Fruit fly (Drosophila melanogaster): ENCODE measurements around the gene CG12499.
A peak's percentile ranks its signal among the peaks of the same experiment; 100 is the strongest.

Gene CG12499

dm6 chr3R:22465984-22466530 is 19.7 kb upstream of the CG12499 start, which contains the start of gene Pebp1:
TSS of gene Pebp1 (plus strand) at chr3R:22466034.
- TF ChIP-seq Dip2 (GFP tag; IDR thresholded peaks at IDR 0.05) (no peak), dm (GFP tag; optimal IDR thresholded peaks at IDR 0.05) (no peak), Adf1 (GFP tag; IDR thresholded peaks at IDR 0.05) (no peak), CG11695 (GFP tag; IDR thresholded peaks at IDR 0.05) (no peak), ci (GFP tag; IDR thresholded peaks at IDR 0.05) (0 out of 3 replicates have a peak, but pooled peaks have one; percentile 19), CG14050 (GFP tag; IDR thresholded peaks at IDR 0.05) (no peak), CG2678 (tag; optimal IDR thresholded peaks at IDR 0.05) (no peak), CG18619 (GFP tag; optimal IDR thresholded peaks at IDR 0.05) (no peak), Med (GFP tag) (peak; percentile 74), sim (GFP tag; IDR thresholded peaks at IDR 0.05) (no peak), gcm2 (GFP tag; optimal IDR thresholded peaks at IDR 0.05) (no peak), CrebB (tag; optimal IDR thresholded peaks at IDR 0.05) (no peak), lilli (GFP tag; optimal IDR thresholded peaks at IDR 0.05) (peak; percentile 10), Dek (tag; optimal IDR thresholded peaks at IDR 0.05) (no peak), caup (GFP tag; optimal IDR thresholded peaks at IDR 0.05; ENCODE audit: severe bottlenecking) (no peak), CG3838 (GFP tag; optimal IDR thresholded peaks at IDR 0.05) (no peak), ato (GFP tag; IDR thresholded peaks at IDR 0.05; ENCODE audit: partially characterized antibody) (0 out of 2 replicates have a peak, but pooled peaks have one; percentile 8), stwl (tag; optimal IDR thresholded peaks at IDR 0.05) (no peak), Ets65A (GFP tag) (peak; percentile 76), CG31441 (GFP tag; IDR thresholded peaks at IDR 0.05) (no peak)

dm6 chr3R:22465138-22465537 is 18.8 kb upstream of the CG12499 start:
- TF ChIP-seq sr (GFP tag; IDR thresholded peaks at IDR 0.05) (0 out of 3 replicates have a peak, but pooled peaks have one; percentile 19), CG9817 (tag; optimal IDR thresholded peaks at IDR 0.05) (no peak), CG13123 (GFP tag; optimal IDR thresholded peaks at IDR 0.05) (no peak), disco-r (GFP tag; optimal IDR thresholded peaks at IDR 0.05) (no peak), pros (GFP tag; optimal IDR thresholded peaks at IDR 0.05) (no peak), wek (GFP tag; optimal IDR thresholded peaks at IDR 0.05) (no peak), Pdp1 (GFP tag; optimal IDR thresholded peaks at IDR 0.05) (peak in 1 of 2 experiments; percentile 34), CG2712 (tag; optimal IDR thresholded peaks at IDR 0.05) (no peak), Hr78 (GFP tag; optimal IDR thresholded peaks at IDR 0.05) (peak in 1 of 2 experiments; percentile 2)

DNA sequence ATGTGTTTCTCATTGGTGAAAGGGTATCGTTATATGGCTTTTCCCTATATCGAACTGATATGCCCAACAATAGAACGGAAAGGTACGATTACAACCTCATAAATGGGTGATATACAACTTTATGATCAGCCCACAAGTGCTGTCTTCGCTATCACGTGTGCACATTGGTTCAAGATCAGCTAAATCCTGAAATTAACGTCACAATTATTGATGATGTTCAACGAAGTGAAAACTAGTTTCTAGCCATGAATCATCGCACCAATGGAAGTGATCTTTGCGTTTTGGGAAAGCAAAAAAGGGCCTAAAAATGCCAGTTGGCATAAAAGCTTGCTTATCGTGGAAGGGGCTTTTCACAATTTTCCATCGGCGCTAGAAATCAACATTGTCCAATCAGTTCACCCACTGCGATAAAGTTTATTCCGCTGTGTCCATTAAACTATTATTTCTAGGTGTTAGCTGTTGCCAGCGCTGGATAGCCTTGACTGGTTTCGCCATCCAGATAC is 18.3 kb upstream of the CG12499 start, which contains the start of gene CG7054:
CG7054 (plus strand) TSS at position 375 of the 503 bp plus-strand sequence.
- TF ChIP-seq CHES-1-like (GFP tag; optimal IDR thresholded peaks at IDR 0.05) (no peak), eve (GFP tag; optimal IDR thresholded peaks at IDR 0.05) (no peak), repo (GFP tag; optimal IDR thresholded peaks at IDR 0.05) (no peak), CG4404 (GFP tag; IDR thresholded peaks at IDR 0.05) (no peak), yki (optimal IDR thresholded peaks at IDR 0.05) (no peak), CG10431 (GFP tag; optimal IDR thresholded peaks at IDR 0.05) (no peak), CG18476 (GFP tag; optimal IDR thresholded peaks at IDR 0.05) (peak; percentile 70), cad (GFP tag; optimal IDR thresholded peaks at IDR 0.05) (no peak), nerfin-1 (tag; optimal IDR thresholded peaks at IDR 0.05) (no peak), ind (GFP tag; optimal IDR thresholded peaks at IDR 0.05) (no peak), CG8478 (optimal IDR thresholded peaks at IDR 0.05) (no peak), luna (GFP tag; optimal IDR thresholded peaks at IDR 0.05) (no peak), CG30431 (GFP tag; optimal IDR thresholded peaks at IDR 0.05) (no peak), Usf (GFP tag; optimal IDR thresholded peaks at IDR 0.05) (no peak), Stat92E (GFP tag; optimal IDR thresholded peaks at IDR 0.05) (no peak), Ssrp (tag; optimal IDR thresholded peaks at IDR 0.05) (no peak), crc (GFP tag; optimal IDR thresholded peaks at IDR 0.05) (no peak), ac (GFP tag; optimal IDR thresholded peaks at IDR 0.05) (no peak), CG3163 (GFP tag; optimal IDR thresholded peaks at IDR 0.05) (no peak), CG11247 (GFP tag; IDR thresholded peaks at IDR 0.05) (no peak), Hr78 (GFP tag; optimal IDR thresholded peaks at IDR 0.05) (no peak), Sry-δ (GFP tag; optimal IDR thresholded peaks at IDR 0.05) (no peak)
